Fruit fly (Drosophila melanogaster): ENCODE measurements around the gene CG17147.

CG17147 gene

DNA sequence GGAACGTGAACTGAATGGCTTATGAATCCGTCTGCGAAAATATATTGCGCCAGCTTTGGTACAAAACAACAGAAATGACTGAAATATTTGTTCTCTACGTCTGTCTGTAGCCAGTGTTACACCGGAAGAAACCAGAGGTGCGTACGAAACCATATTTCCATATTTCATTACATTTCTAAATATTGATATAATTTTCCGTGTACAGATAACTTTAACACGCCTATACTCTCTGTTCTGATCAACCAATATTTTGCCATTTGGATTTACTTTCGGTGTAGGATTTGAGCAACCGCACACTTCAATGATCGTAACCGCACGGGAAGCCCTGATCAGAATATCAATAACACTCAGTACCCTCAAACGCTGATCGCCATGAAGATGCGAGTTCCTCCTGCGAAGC, 29.0 kb upstream of the CG17147 start (continued):
- TF ChIP-seq MESR4 (GFP tag; optimal IDR thresholded peaks at IDR 0.05) (no peak), Sox100B (GFP tag; optimal IDR thresholded peaks at IDR 0.05) (no peak), CG5180 (GFP tag; optimal IDR thresholded peaks at IDR 0.05) (no peak), CG4854 (GFP tag; optimal IDR thresholded peaks at IDR 0.05) (no peak), org-1 (GFP tag; optimal IDR thresholded peaks at IDR 0.05) (peak; percentile 6), CG14014 (GFP tag; IDR thresholded peaks at IDR 0.05) (peak; percentile 65), vvl (GFP tag; IDR thresholded peaks at IDR 0.05) (peak; percentile 62), peb (GFP tag; IDR thresholded peaks at IDR 0.05) (no peak), ttk (GFP tag; IDR thresholded peaks at IDR 0.05) (peak; percentile 47), CG42726 (GFP tag; IDR thresholded peaks at IDR 0.05; ENCODE audit: partially characterized antibody) (no peak), salm (tag; optimal IDR thresholded peaks at IDR 0.05) (no peak), E2f2 (GFP tag; IDR thresholded peaks at IDR 0.05) (no peak), HHEX (GFP tag; optimal IDR thresholded peaks at IDR 0.05) (peak; percentile 36), Max (GFP tag; optimal IDR thresholded peaks at IDR 0.05) (no peak), CG30403 (GFP tag; optimal IDR thresholded peaks at IDR 0.05) (peak; percentile 39), CG7271 (tag; optimal IDR thresholded peaks at IDR 0.05) (no peak), ara (GFP tag; IDR thresholded peaks at IDR 0.05) (peak; percentile 26; the same call in 1 of the 2 replicates), dmrt99B (tag; optimal IDR thresholded peaks at IDR 0.05) (peak; percentile 15), zfh1 (GFP tag; IDR thresholded peaks at IDR 0.05) (peak; percentile 49; the same call in 1 of the 3 replicates), CG17328 (GFP tag; IDR thresholded peaks at IDR 0.05) (peak; percentile 22; the same call in 1 of the 2 replicates), crc (GFP tag; optimal IDR thresholded peaks at IDR 0.05) (no peak), Opbp (GFP tag; IDR thresholded peaks at IDR 0.05; ENCODE audit: partially characterized antibody) (no peak), sens-2 (GFP tag; IDR thresholded peaks at IDR 0.05) (no peak), CG17186 (GFP tag; optimal IDR thresholded peaks at IDR 0.05) (no peak), pb (GFP tag; optimal IDR thresholded peaks at IDR 0.05) (no peak), CG31224 (GFP tag; IDR thresholded peaks at IDR 0.05) (0 out of 2 replicates have a peak, but pooled peaks have one; percentile 29), Dp (GFP tag; optimal IDR thresholded peaks at IDR 0.05) (no peak), CG18599 (GFP tag; optimal IDR thresholded peaks at IDR 0.05) (peak; percentile 40), Oaz (GFP tag; IDR thresholded peaks at IDR 0.05) (no peak), CG4360 (GFP tag; IDR thresholded peaks at IDR 0.05) (no peak), ewg (GFP tag; optimal IDR thresholded peaks at IDR 0.05) (no peak), en (GFP tag; optimal IDR thresholded peaks at IDR 0.05) (no peak), tx (GFP tag; optimal IDR thresholded peaks at IDR 0.05) (no peak), PHDP (tag; optimal IDR thresholded peaks at IDR 0.05) (peak; percentile 35), CG2889 (GFP tag; IDR thresholded peaks at IDR 0.05) (no peak), rib (GFP tag; IDR thresholded peaks at IDR 0.05) (no peak), CG16815 (GFP tag; optimal IDR thresholded peaks at IDR 0.05) (no peak), dati (GFP tag; IDR thresholded peaks at IDR 0.05) (no peak), gfzf (GFP tag; optimal IDR thresholded peaks at IDR 0.05) (no peak), Doc3 (GFP tag; IDR thresholded peaks at IDR 0.05; ENCODE audit: partially characterized antibody) (no peak), CG11085 (GFP tag; IDR thresholded peaks at IDR 0.05) (no peak), CG13894 (tag; optimal IDR thresholded peaks at IDR 0.05) (no peak), CG11456 (GFP tag; IDR thresholded peaks at IDR 0.05) (no peak), Lim3 (GFP tag; IDR thresholded peaks at IDR 0.05) (no peak), Hmx (GFP tag; optimal IDR thresholded peaks at IDR 0.05) (no peak), NK7.1 (GFP tag; optimal IDR thresholded peaks at IDR 0.05) (no peak), CG30020 (tag; optimal IDR thresholded peaks at IDR 0.05) (no peak), ase (GFP tag; IDR thresholded peaks at IDR 0.05) (no peak), CG1233 (GFP tag; optimal IDR thresholded peaks at IDR 0.05) (peak; percentile 48), CG11093 (GFP tag; IDR thresholded peaks at IDR 0.05) (no peak), Neu2 (GFP tag; optimal IDR thresholded peaks at IDR 0.05; ENCODE audit: borderline replicate concordance) (no peak), CG34422 (GFP tag; IDR thresholded peaks at IDR 0.05) (peak; percentile 48; the same call in 1 of the 3 replicates)

Measured in whole organism, embryonic.